Fruit fly (Drosophila melanogaster): Measurements from ENCODE around the gene SdicC.
"Not testable (repeated sequence)": the region's sequence is repeated elsewhere in the genome, so short reads cannot be mapped to it uniquely, and the experiment has no call there.

The SdicC gene

dm6 chrX:20217159-20217558 is at the start of gene SdicC:
Gene SdicC (minus strand): TSS chrX:20217259.
- TF ChIP-seq insv, h, ttk (optimal IDR thresholded peaks at IDR 0.05): not testable (repeated sequence)

DNA sequence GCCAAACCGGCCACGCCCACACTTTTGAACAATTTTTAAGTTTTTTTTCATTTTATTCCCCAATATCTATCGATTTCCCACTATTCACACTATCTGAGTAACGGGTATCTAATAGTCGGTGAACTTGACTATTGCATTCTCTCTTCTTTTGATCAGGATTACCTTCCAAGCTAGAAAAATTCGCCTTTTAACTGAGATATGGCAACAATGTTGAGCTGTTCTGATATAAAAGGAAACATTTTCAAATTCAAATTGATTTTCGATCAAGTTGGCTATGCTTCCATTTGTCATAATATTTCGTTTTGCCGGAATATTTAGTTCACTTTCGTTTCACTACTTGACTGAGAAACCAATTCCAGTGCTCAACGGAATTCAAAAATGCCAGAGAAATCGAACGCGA is 41.9 kb upstream of the SdicC start, which contains the start of gene CG42577:
Gene CG42577, plus strand, starts transcription at position 301 of the 400 bp plus-strand sequence.
- not testable (repeated sequence) for TF ChIP-seq h, psq, ttk (optimal IDR thresholded peaks at IDR 0.05)

DNA sequence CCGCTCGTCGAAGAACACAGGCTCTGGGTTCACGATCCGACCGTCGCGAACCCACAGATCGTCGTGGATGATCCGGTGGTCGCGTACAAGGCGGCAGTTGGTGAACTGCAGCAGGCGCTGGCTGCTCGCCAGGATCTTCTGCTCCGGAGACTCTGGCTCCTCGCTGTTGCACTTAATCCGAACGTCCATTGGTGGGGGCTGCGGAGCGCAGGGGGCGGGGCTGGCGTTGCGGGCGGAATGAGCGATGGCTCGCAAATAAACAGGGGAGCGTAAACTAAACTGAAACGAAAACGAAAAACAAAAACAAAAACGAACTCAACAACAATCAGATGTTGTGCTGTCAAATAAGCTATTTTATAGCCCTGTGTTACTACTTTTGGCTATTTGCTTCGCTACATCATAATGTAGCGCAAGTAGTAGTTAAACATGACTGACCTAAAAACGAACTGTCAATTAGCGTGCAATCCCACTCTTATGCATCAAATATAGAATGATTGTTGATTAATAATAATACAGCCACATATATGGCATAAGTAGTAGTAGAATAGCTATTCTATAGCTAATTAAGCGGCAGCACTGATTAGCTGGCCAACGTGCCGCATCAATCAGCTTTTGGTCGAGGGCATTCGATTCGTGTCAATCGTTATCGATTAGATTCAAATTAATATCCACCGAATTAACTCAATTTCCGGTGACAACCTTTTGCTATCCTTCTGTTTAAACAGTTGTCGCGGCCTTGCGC is 40.0 kb upstream of the SdicC start, which contains the start of gene CG17065:
Gene CG17065, minus strand, starts transcription at position 351 of the 742 bp plus-strand sequence.
- TF ChIP-seq h (optimal IDR thresholded peaks at IDR 0.05) (no peak), psq (optimal IDR thresholded peaks at IDR 0.05) (peak; percentile 97), Sin3A (optimal IDR thresholded peaks at IDR 0.05) (no peak)

DNA sequence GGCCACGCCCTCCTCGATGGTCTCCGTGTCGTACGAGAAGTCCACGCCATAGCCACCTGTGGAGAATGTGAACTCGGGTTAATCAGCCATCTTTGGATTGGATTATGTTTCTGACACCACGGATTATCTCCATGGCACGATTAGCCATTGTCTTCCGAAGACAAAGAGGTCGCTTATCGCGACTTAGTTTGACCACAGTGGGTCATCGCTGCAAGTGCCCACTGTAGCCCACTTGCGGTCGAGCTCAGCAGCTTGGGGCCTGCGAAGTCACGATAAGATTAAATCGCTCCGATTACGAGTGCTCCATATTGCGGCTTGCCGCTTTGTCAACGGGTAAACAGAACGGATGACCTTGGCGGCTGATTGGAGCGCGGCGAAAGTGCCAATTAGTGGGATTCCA is 38.9 kb upstream of the SdicC start:
- TF ChIP-seq h (optimal IDR thresholded peaks at IDR 0.05), result no peak
- no peak for TF ChIP-seq psq (optimal IDR thresholded peaks at IDR 0.05)
- no peak for TF ChIP-seq Myc (optimal IDR thresholded peaks at IDR 0.05)
- no peak for TF ChIP-seq Sin3A (optimal IDR thresholded peaks at IDR 0.05)
- TF ChIP-seq ttk (optimal IDR thresholded peaks at IDR 0.05), result no peak
- TF ChIP-seq insv (optimal IDR thresholded peaks at IDR 0.05), result no peak

- no peak for TF ChIP-seq Myc (optimal IDR thresholded peaks at IDR 0.05)
- no peak for TF ChIP-seq h (optimal IDR thresholded peaks at IDR 0.05)
- TF ChIP-seq insv (optimal IDR thresholded peaks at IDR 0.05), result no peak
- no peak for TF ChIP-seq ttk (optimal IDR thresholded peaks at IDR 0.05)
- TF ChIP-seq psq (optimal IDR thresholded peaks at IDR 0.05), result no peak
- TF ChIP-seq Sin3A (optimal IDR thresholded peaks at IDR 0.05), result no peak
These were observed 34.6 kb upstream of the SdicC start for dm6 chrX:20251586-20252160.

DNA sequence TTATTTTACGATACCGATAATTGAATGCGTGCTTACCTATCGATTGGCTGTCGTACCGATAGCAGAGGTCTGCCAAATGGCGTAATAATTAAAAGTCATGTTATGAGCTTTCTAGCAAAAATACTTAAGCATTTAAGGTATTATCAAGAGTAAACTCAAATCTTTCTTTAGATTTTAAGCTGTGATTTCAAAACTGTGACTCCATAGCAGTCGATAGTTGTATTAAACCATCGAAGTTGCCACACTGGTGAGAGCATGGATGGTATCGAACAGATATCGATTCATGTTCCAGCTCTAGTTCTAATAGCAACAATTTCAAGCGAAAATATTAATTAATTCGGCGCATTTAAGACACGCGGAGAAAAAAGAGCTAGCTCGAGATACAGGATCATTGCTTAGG is 34.0 kb upstream of the SdicC start, which contains the start of the genes CG17068 and Rab10:
Gene CG17068, minus strand, starts transcription at position 25 of the 400 bp plus-strand sequence.
Gene Rab10, plus strand, starts transcription at position 270 of the 400 bp plus-strand sequence.
- TF ChIP-seq h (optimal IDR thresholded peaks at IDR 0.05) (no peak), psq (optimal IDR thresholded peaks at IDR 0.05) (no peak), Myc (optimal IDR thresholded peaks at IDR 0.05) (no peak), ttk (optimal IDR thresholded peaks at IDR 0.05) (no peak), insv (optimal IDR thresholded peaks at IDR 0.05) (no peak), Sin3A (optimal IDR thresholded peaks at IDR 0.05) (no peak)

DNA sequence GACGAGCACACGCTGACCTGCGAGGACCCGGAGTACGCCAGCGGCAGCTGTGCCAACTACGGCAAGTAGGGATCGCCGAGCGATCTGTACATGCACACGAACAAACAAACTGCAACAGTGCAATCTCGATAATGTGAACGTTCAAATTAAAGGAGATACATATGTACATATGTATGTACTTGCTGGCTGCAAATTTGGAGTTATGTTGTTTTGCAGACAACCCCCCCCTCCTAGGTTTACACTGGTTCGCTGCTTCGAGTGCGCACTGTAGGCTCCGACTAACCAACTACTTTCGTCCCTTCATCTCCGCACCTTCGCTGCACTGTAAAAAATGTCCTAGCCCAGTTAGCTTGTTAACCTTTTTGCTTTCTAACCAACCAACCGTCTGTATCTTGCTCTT is 30.7 kb upstream of the SdicC start:
- TF ChIP-seq psq (optimal IDR thresholded peaks at IDR 0.05) (no peak), Myc (optimal IDR thresholded peaks at IDR 0.05) (no peak), insv (optimal IDR thresholded peaks at IDR 0.05) (no peak), Sin3A (optimal IDR thresholded peaks at IDR 0.05) (no peak), h (optimal IDR thresholded peaks at IDR 0.05) (no peak)

dm6 chrX:20245218-20245863 is 28.3 kb upstream of the SdicC start:
- no peak for TF ChIP-seq insv (optimal IDR thresholded peaks at IDR 0.05)
- no peak for TF ChIP-seq h (optimal IDR thresholded peaks at IDR 0.05)
- no peak for TF ChIP-seq ttk (optimal IDR thresholded peaks at IDR 0.05)
- no peak for TF ChIP-seq Myc (optimal IDR thresholded peaks at IDR 0.05)
- TF ChIP-seq psq (optimal IDR thresholded peaks at IDR 0.05), result no peak
- no peak for TF ChIP-seq Sin3A (optimal IDR thresholded peaks at IDR 0.05)

DNA sequence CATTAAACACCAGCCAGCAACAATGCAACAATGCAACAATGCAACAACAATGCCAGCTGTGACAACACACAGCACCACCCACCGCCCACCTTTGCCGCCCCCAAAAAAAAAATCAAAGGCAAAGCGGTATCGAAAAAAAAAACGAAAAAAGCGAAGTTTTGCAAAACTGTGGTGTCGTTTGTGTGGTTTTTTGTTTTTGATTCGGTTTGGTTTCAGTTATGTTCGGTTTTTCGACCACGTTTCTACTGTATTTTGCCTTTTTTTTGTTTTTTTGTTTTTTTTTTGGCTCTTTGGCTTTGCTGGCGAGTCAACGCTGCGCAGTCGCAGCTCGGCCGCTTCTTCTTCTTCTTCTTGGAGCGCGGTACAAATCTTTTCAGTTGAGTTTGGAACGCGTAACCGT is 27.2 kb upstream of the SdicC start, which contains the start of gene Peritrophin-A:
Gene Peritrophin-A, plus strand, starts transcription at position 370 of the 400 bp plus-strand sequence.
- no peak for TF ChIP-seq ttk (optimal IDR thresholded peaks at IDR 0.05)
- no peak for TF ChIP-seq psq (optimal IDR thresholded peaks at IDR 0.05)
- TF ChIP-seq h (optimal IDR thresholded peaks at IDR 0.05), result no peak
- no peak for TF ChIP-seq Myc (optimal IDR thresholded peaks at IDR 0.05)
- TF ChIP-seq Sin3A (optimal IDR thresholded peaks at IDR 0.05), result no peak
- no peak for TF ChIP-seq insv (optimal IDR thresholded peaks at IDR 0.05)

dm6 chrX:20243274-20243839 is 26.3 kb upstream of the SdicC start:
- no peak for TF ChIP-seq h (optimal IDR thresholded peaks at IDR 0.05)
- no peak for TF ChIP-seq ttk (optimal IDR thresholded peaks at IDR 0.05)
- TF ChIP-seq Myc (optimal IDR thresholded peaks at IDR 0.05), result no peak
- no peak for TF ChIP-seq psq (optimal IDR thresholded peaks at IDR 0.05)
- TF ChIP-seq Sin3A (optimal IDR thresholded peaks at IDR 0.05), result no peak
- TF ChIP-seq insv (optimal IDR thresholded peaks at IDR 0.05), result no peak

DNA sequence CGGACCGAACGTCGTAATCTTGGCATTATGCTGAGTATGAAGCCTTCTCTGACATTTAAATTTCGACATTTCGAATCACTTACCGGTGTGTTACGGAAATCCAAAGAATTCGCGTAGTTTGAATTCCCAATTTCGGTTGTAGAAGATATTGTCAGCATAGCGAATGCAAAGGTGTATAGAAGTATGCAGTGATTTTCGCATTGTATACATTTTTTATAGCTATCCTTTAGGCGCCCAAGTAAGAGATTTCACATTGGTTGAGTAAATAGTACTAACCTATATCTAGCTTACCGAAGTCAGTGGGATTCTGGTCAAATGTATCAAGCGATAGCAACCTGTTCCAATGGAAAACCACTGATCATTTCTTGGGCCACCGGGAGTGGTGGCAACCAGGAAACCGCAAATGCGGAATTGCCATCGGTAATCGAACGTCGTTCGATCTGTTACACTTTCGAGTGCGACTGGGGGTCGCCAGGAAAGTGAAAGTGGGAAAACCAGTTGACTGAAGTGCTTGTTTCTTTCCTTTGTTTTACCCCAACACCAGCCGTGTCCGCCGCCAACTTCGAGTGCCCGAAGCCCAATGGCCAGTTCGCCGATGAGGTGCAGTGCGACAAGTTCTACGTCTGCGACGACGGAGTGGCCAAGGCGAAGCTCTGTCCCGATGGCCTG is 23.6 kb upstream of the SdicC start:
- no peak for TF ChIP-seq psq (optimal IDR thresholded peaks at IDR 0.05)
- no peak for TF ChIP-seq h (optimal IDR thresholded peaks at IDR 0.05)
- no peak for TF ChIP-seq ttk (optimal IDR thresholded peaks at IDR 0.05)

- TF ChIP-seq Sin3A (optimal IDR thresholded peaks at IDR 0.05), result no peak
- no peak for TF ChIP-seq insv (optimal IDR thresholded peaks at IDR 0.05)
- no peak for TF ChIP-seq Myc (optimal IDR thresholded peaks at IDR 0.05)
- no peak for TF ChIP-seq h (optimal IDR thresholded peaks at IDR 0.05)
- TF ChIP-seq ttk (optimal IDR thresholded peaks at IDR 0.05), result no peak
- no peak for TF ChIP-seq psq (optimal IDR thresholded peaks at IDR 0.05)
These were observed 22.5 kb upstream of the SdicC start, which contains the start of gene obst-A for dm6 chrX:20239608-20239941. Gene obst-A (plus strand): TSS chrX:20239855.

Data from Kc167 (cell line).